Fruit fly (Drosophila melanogaster) whole organism, embryonic: Measurements from ENCODE around the gene alpha-Est3.

ENCODE experiments used
- Atf6 ChIP-seq: fragments of 200-800 bp; sonication (Bioruptor generic); IDR thresholded peaks from 2 replicates; pipeline ENCODE4 v1.3.6; 2022; ENCODE audit warnings: missing biosample characterization, missing genetic modification characterization
- B-H1 ChIP-seq: fragments of 200-800 bp; sonication (Bioruptor generic); IDR thresholded peaks from 3 replicates; pipeline ENCODE4 v1.3.6; 2022; ENCODE audit warnings: missing biosample characterization, missing genetic modification characterization
- Bgb ChIP-seq: fragments of 200-800 bp; sonication (Bioruptor generic); IDR thresholded peaks from 2 replicates; pipeline ENCODE4 v1.3.6; 2022; ENCODE audit warnings: missing biosample characterization, missing genetic modification characterization; ENCODE audit not compliant: partially characterized antibody
- Blimp-1 ChIP-seq: fragments of 200-800 bp; sonication (Bioruptor generic); optimal IDR thresholded peaks from 3 replicates; lab custom pipeline; 2018; ENCODE audit warnings: missing biosample characterization, missing genetic modification characterization, mild to moderate bottlenecking, moderate library complexity, missing genetic modification reagents
- CG10274 ChIP-seq: fragments of 200-800 bp; sonication (Bioruptor generic); optimal IDR thresholded peaks from 3 replicates; lab custom pipeline; 2017; ENCODE audit warnings: missing biosample characterization, mild to moderate bottlenecking, missing genetic modification characterization
- CG11456 ChIP-seq: fragments of 200-800 bp; sonication (Bioruptor generic); IDR thresholded peaks from 3 replicates; pipeline ENCODE4 v1.3.6; 2022; ENCODE audit warnings: missing biosample characterization, missing genetic modification characterization
- CG12219 ChIP-seq: fragments of 200-800 bp; sonication (Bioruptor generic); optimal IDR thresholded peaks from 3 replicates; lab custom pipeline; 2018; ENCODE audit warnings: missing biosample characterization, mild to moderate bottlenecking, missing genetic modification characterization
- CG12299 ChIP-seq: fragments of 200-800 bp; sonication (Bioruptor generic); optimal IDR thresholded peaks from 2 replicates; lab custom pipeline; 2018; ENCODE audit warnings: missing biosample characterization, mild to moderate bottlenecking, missing genetic modification characterization
- CG12769 ChIP-seq: fragments of 200-800 bp; sonication (Bioruptor generic); optimal IDR thresholded peaks from 2 replicates; lab custom pipeline; 2019; ENCODE audit warnings: missing biosample characterization, mild to moderate bottlenecking, missing genetic modification characterization, moderate library complexity
- CG13296 ChIP-seq: fragments of 200-800 bp; sonication (Bioruptor generic); optimal IDR thresholded peaks from 3 replicates; lab custom pipeline; 2018; ENCODE audit warnings: missing biosample characterization, mild to moderate bottlenecking, missing genetic modification characterization
- CG13894 ChIP-seq: fragments of 200-800 bp; sonication (Bioruptor generic); optimal IDR thresholded peaks from 3 replicates; lab custom pipeline; 2018; ENCODE audit warnings: missing biosample characterization, mild to moderate bottlenecking, missing genetic modification characterization, moderate library complexity
- CG14050 ChIP-seq: fragments of 200-800 bp; sonication (Bioruptor generic); IDR thresholded peaks from 3 replicates; pipeline ENCODE4 v1.3.6; 2022; ENCODE audit warnings: missing biosample characterization, missing genetic modification characterization
- CG15479 ChIP-seq: fragments of 200-800 bp; sonication (Bioruptor generic); optimal IDR thresholded peaks from 3 replicates; lab custom pipeline; 2019; ENCODE audit warnings: missing biosample characterization, mild to moderate bottlenecking, missing genetic modification characterization, moderate library complexity
- CG15514 ChIP-seq: fragments of 200-800 bp; sonication (Bioruptor generic); optimal IDR thresholded peaks from 3 replicates; lab custom pipeline; 2017; ENCODE audit warnings: missing biosample characterization, missing genetic modification characterization, mild to moderate bottlenecking, moderate library complexity, missing genetic modification reagents
- CG18764 ChIP-seq: fragments of 200-800 bp; sonication (Bioruptor generic); optimal IDR thresholded peaks from 3 replicates; lab custom pipeline; 2016; ENCODE audit warnings: missing biosample characterization, missing genetic modification characterization
- CG4820 ChIP-seq: fragments of 200-800 bp; sonication (Bioruptor generic); optimal IDR thresholded peaks from 3 replicates; lab custom pipeline; 2016; ENCODE audit warnings: missing biosample characterization, missing genetic modification characterization
- CG7928 ChIP-seq: fragments of 200-800 bp; sonication (Bioruptor generic); optimal IDR thresholded peaks from 2 replicates; lab custom pipeline; 2017; ENCODE audit warnings: missing biosample characterization, mild to moderate bottlenecking, missing genetic modification characterization
- CG8089 ChIP-seq: fragments of 200-800 bp; sonication (Bioruptor generic); optimal IDR thresholded peaks from 3 replicates; lab custom pipeline; 2016; ENCODE audit warnings: missing biosample characterization, missing genetic modification characterization
- CG8290 ChIP-seq, 3 experiments: fragments of 200-800 bp; sonication (Bioruptor generic); optimal IDR thresholded peaks; 2 replicates each; lab custom pipeline; 2016 to 2019; ENCODE audit warnings: missing biosample characterization in 3 of 3, missing genetic modification characterization in 3 of 3, mild to moderate bottlenecking in 2 of 3, moderate library complexity in 1 of 3
- CG8478 ChIP-seq: fragments of >200 bp; optimal IDR thresholded peaks from 2 replicates; lab custom pipeline; 2018
- CrebB ChIP-seq: fragments of 200-800 bp; sonication (Bioruptor generic); optimal IDR thresholded peaks from 3 replicates; lab custom pipeline; 2018; ENCODE audit warnings: missing biosample characterization, mild to moderate bottlenecking, missing genetic modification characterization
- D19A ChIP-seq: fragments of 200-800 bp; optimal IDR thresholded peaks from 3 replicates; lab custom pipeline; 2019; ENCODE audit warnings: missing biosample characterization, mild to moderate bottlenecking, missing genetic modification characterization, moderate library complexity
- Deaf1 ChIP-seq: fragments of 200-800 bp; optimal IDR thresholded peaks from 3 replicates; lab custom pipeline; 2019; ENCODE audit warnings: missing biosample characterization, mild to moderate bottlenecking, missing genetic modification characterization, moderate library complexity
- E2f2 ChIP-seq: fragments of 200-800 bp; sonication (Bioruptor generic); IDR thresholded peaks from 2 replicates; pipeline ENCODE4 v1.3.6; 2022; ENCODE audit warnings: missing biosample characterization, missing genetic modification characterization
- Eip74EF ChIP-seq, 2 experiments: fragments of 200-800 bp in 1 of 2; fragments of >200 bp in 1 of 2; sonication (Bioruptor generic) in 1 of 2; optimal IDR thresholded peaks; 2 replicates each; lab custom pipeline; 2017 to 2019; ENCODE audit warnings: missing biosample characterization in 2 of 2, missing genetic modification characterization in 2 of 2, mild to moderate bottlenecking in 1 of 2, moderate library complexity in 1 of 2
- Gsc ChIP-seq: fragments of 200-800 bp; sonication (Bioruptor generic); IDR thresholded peaks from 2 replicates; pipeline ENCODE4 v1.3.6; 2022; ENCODE audit warnings: missing biosample characterization, missing genetic modification characterization
- Lhr ChIP-seq: fragments of 200-800 bp; sonication (Bioruptor generic); optimal IDR thresholded peaks from 3 replicates; lab custom pipeline; 2017; ENCODE audit warnings: mild to moderate bottlenecking, missing biosample characterization, missing genetic modification reagents, missing genetic modification characterization
- Max ChIP-seq: fragments of 200-800 bp; sonication (Bioruptor generic); optimal IDR thresholded peaks from 2 replicates; lab custom pipeline; 2016; ENCODE audit warnings: missing biosample characterization, mild to moderate bottlenecking, missing genetic modification characterization
- NK7.1 ChIP-seq: fragments of 200-800 bp; sonication (Bioruptor generic); optimal IDR thresholded peaks from 3 replicates; lab custom pipeline; 2016; ENCODE audit warnings: missing biosample characterization, missing genetic modification characterization
- ap ChIP-seq: fragments of 200-800 bp; sonication (Bioruptor generic); IDR thresholded peaks from 2 replicates; pipeline ENCODE4 v1.3.6; 2022; ENCODE audit warnings: missing biosample characterization, missing genetic modification characterization
- ara ChIP-seq: fragments of 200-800 bp; sonication (Bioruptor generic); IDR thresholded peaks from 2 replicates; pipeline ENCODE4 v1.3.6; 2022; ENCODE audit warnings: missing biosample characterization, missing genetic modification characterization
- disco-r ChIP-seq: fragments of 200-800 bp; sonication (Bioruptor generic); optimal IDR thresholded peaks from 2 replicates; lab custom pipeline; 2016; ENCODE audit warnings: missing biosample characterization, missing genetic modification characterization
- grn ChIP-seq: fragments of 200-800 bp; sonication (Bioruptor generic); optimal IDR thresholded peaks from 3 replicates; lab custom pipeline; 2017; ENCODE audit warnings: missing biosample characterization, missing genetic modification characterization
- hb ChIP-seq: fragments of 200-800 bp; sonication (Bioruptor generic); IDR thresholded peaks from 3 replicates; pipeline ENCODE4 v1.3.6; 2022; ENCODE audit warnings: missing biosample characterization, missing genetic modification characterization; ENCODE audit not compliant: partially characterized antibody
- insv ChIP-seq, 2 experiments: fragments of 200-800 bp; sonication (Bioruptor generic); optimal IDR thresholded peaks; 3 replicates each; lab custom pipeline; 2016 to 2018; ENCODE audit warnings: missing biosample characterization in 2 of 2, missing genetic modification characterization in 2 of 2
- kni ChIP-seq: fragments of 200-800 bp; sonication (Bioruptor generic); optimal IDR thresholded peaks from 3 replicates; lab custom pipeline; 2017; ENCODE audit warnings: mild to moderate bottlenecking, missing biosample characterization, missing genetic modification reagents, missing genetic modification characterization
- knrl ChIP-seq: fragments of 200-800 bp; sonication (Bioruptor generic); IDR thresholded peaks from 3 replicates; pipeline ENCODE4 v1.3.6; 2022; ENCODE audit warnings: missing biosample characterization, missing genetic modification characterization; ENCODE audit not compliant: partially characterized antibody
- mam ChIP-seq: fragments of 200-800 bp; sonication (Bioruptor generic); optimal IDR thresholded peaks from 3 replicates; lab custom pipeline; 2016; ENCODE audit warnings: missing biosample characterization, missing genetic modification characterization
- oc ChIP-seq: fragments of 200-800 bp; sonication (Bioruptor generic); optimal IDR thresholded peaks from 2 replicates; lab custom pipeline; 2018; ENCODE audit warnings: missing biosample characterization, mild to moderate bottlenecking, missing genetic modification characterization, moderate library complexity
- onecut ChIP-seq: fragments of 200-800 bp; sonication (Bioruptor generic); IDR thresholded peaks from 2 replicates; pipeline ENCODE4 v1.3.6; 2022; ENCODE audit warnings: missing biosample characterization, missing genetic modification characterization
- pb ChIP-seq: fragments of 200-800 bp; sonication (Bioruptor generic); optimal IDR thresholded peaks from 3 replicates; lab custom pipeline; 2016; ENCODE audit warnings: missing biosample characterization, missing genetic modification characterization
- phol ChIP-seq: fragments of 200-800 bp; sonication (Bioruptor generic); optimal IDR thresholded peaks from 3 replicates; lab custom pipeline; 2018; ENCODE audit warnings: missing biosample characterization, mild to moderate bottlenecking, missing genetic modification characterization, moderate library complexity
- pnt ChIP-seq: fragments of 200-800 bp; sonication (Bioruptor generic); optimal IDR thresholded peaks from 3 replicates; lab custom pipeline; 2016; ENCODE audit warnings: missing biosample characterization, missing genetic modification characterization
- sens-2 ChIP-seq: fragments of 200-800 bp; sonication (Bioruptor generic); IDR thresholded peaks from 2 replicates; pipeline ENCODE4 v1.3.6; 2022; ENCODE audit warnings: missing biosample characterization, missing genetic modification characterization
- seq ChIP-seq: fragments of 200-800 bp; sonication (Bioruptor generic); IDR thresholded peaks from 2 replicates; pipeline ENCODE4 v1.3.6; 2022; ENCODE audit warnings: missing biosample characterization, missing genetic modification characterization
- shn ChIP-seq: fragments of 200-800 bp; sonication (Bioruptor generic); optimal IDR thresholded peaks from 3 replicates; lab custom pipeline; 2016; ENCODE audit warnings: missing biosample characterization, missing genetic modification characterization
- slou ChIP-seq: fragments of 200-800 bp; sonication (Bioruptor generic); optimal IDR thresholded peaks from 3 replicates; lab custom pipeline; 2016; ENCODE audit warnings: missing biosample characterization, missing genetic modification characterization
- stc ChIP-seq: fragments of 200-800 bp; sonication (Bioruptor generic); IDR thresholded peaks from 2 replicates; pipeline ENCODE4 v1.3.6; 2022; ENCODE audit warnings: missing biosample characterization, missing genetic modification characterization
- tap ChIP-seq: fragments of 200-800 bp; optimal IDR thresholded peaks from 3 replicates; lab custom pipeline; 2019; ENCODE audit warnings: missing biosample characterization, mild to moderate bottlenecking, missing genetic modification characterization, moderate library complexity
- twi ChIP-seq: fragments of 200-800 bp; optimal IDR thresholded peaks from 2 replicates; lab custom pipeline; 2019; ENCODE audit warnings: missing biosample characterization, mild to moderate bottlenecking, missing genetic modification characterization, moderate library complexity
- yki ChIP-seq: fragments of >200 bp; optimal IDR thresholded peaks from 3 replicates; lab custom pipeline; 2018

Gene alpha-Est3

dm6 chr3R:7491453-7491853, 50.0 kb downstream of the alpha-Est3 start (continued):
- TF ChIP-seq CG15514 (GFP tag; lab: Kevin White, UChicago) = peak; percentile 9
- TF ChIP-seq CrebB = peak; percentile 7
- TF ChIP-seq tap (tag; lab: Kevin White, UChicago) = no peak
- TF ChIP-seq NK7.1 (GFP tag; lab: Kevin White, UChicago) = no peak
- peak; percentile 40 for TF ChIP-seq CG13296 (GFP tag; lab: Kevin White, UChicago)
- no peak for TF ChIP-seq CG8478 (lab: Kevin White, UChicago)
- peak; percentile 74 for TF ChIP-seq Deaf1
- no peak for TF ChIP-seq CG12299 (tag; lab: Kevin White, UChicago)
- TF ChIP-seq onecut (GFP tag; lab: Robert Waterston, UW) = peak; percentile 46; the same call in 1 of the 2 replicates
- TF ChIP-seq Lhr (GFP tag; lab: Kevin White, UChicago) = no peak
- TF ChIP-seq oc (tag; lab: Kevin White, UChicago) = no peak
- no peak for TF ChIP-seq hb (GFP tag; lab: Robert Waterston, UW)
- no peak for TF ChIP-seq twi (tag; lab: Kevin White, UChicago)
- TF ChIP-seq Blimp-1 (GFP tag; lab: Kevin White, UChicago) = peak; percentile 87
- 0 out of 2 replicates have a peak, but pooled peaks have one; percentile 6 for TF ChIP-seq sens-2 (GFP tag; lab: Robert Waterston, UW)
- no peak for TF ChIP-seq insv (GFP tag; optimal IDR thresholded peaks at IDR 0.05; lab: Kevin White, UChicago)
- no peak for TF ChIP-seq CG11456 (GFP tag; lab: Robert Waterston, UW)
- no peak for TF ChIP-seq pnt (GFP tag; lab: Kevin White, UChicago)
- TF ChIP-seq E2f2 (GFP tag; lab: Robert Waterston, UW) = no peak
- peak; percentile 3 for TF ChIP-seq CG12219 (GFP tag; lab: Kevin White, UChicago)
- no peak for TF ChIP-seq CG4820 (GFP tag; lab: Kevin White, UChicago)
- TF ChIP-seq CG8290 (GFP tag; optimal IDR thresholded peaks at IDR 0.05; lab: Kevin White, UChicago) = no peak
- peak in 1 of 2 experiments; percentile 53 for TF ChIP-seq CG8290 (tag; optimal IDR thresholded peaks at IDR 0.05; lab: Kevin White, UChicago)
- TF ChIP-seq CG14050 (GFP tag; lab: Robert Waterston, UW) = no peak
- TF ChIP-seq Gsc (GFP tag; lab: Robert Waterston, UW) = no peak
- TF ChIP-seq mam (GFP tag; lab: Kevin White, UChicago) = no peak
- TF ChIP-seq seq = no peak
- no peak for TF ChIP-seq CG18764 (GFP tag; lab: Kevin White, UChicago)
- TF ChIP-seq D19A (tag; lab: Kevin White, UChicago) = no peak
- no peak for TF ChIP-seq yki
- peak; percentile 89 for TF ChIP-seq CG12769 (tag; lab: Kevin White, UChicago)
- TF ChIP-seq Bgb (GFP tag; lab: Robert Waterston, UW) = peak; percentile 63; the same call in 1 of the 2 replicates
- TF ChIP-seq B-H1 (GFP tag; lab: Robert Waterston, UW) = no peak
- TF ChIP-seq CG10274 = no peak
- TF ChIP-seq CG13894 = peak; percentile 30
- no peak for TF ChIP-seq CG7928
- TF ChIP-seq phol (tag; lab: Kevin White, UChicago) = no peak
- peak; percentile 74 for TF ChIP-seq kni
- TF ChIP-seq stc = no peak
- TF ChIP-seq disco-r (GFP tag; lab: Kevin White, UChicago) = no peak
- no peak for TF ChIP-seq ara (GFP tag; lab: Robert Waterston, UW)
- TF ChIP-seq Atf6 = no peak
- TF ChIP-seq Eip74EF (GFP tag; optimal IDR thresholded peaks at IDR 0.05; lab: Kevin White, UChicago) = peak in 1 of 2 experiments; percentile 91
- no peak for TF ChIP-seq pb (GFP tag; lab: Kevin White, UChicago)
- TF ChIP-seq Max (GFP tag; lab: Kevin White, UChicago) = no peak
- no peak for TF ChIP-seq CG15479 (GFP tag; lab: Kevin White, UChicago)
- no peak for TF ChIP-seq slou (GFP tag; lab: Kevin White, UChicago)
- no peak for TF ChIP-seq ap
- TF ChIP-seq shn (GFP tag; lab: Kevin White, UChicago) = no peak
- no peak for TF ChIP-seq CG8089
- no peak for TF ChIP-seq grn (GFP tag; lab: Kevin White, UChicago)
- no peak for TF ChIP-seq knrl
